Fruit fly (Drosophila melanogaster) whole organism, embryonic: Measurements from ENCODE around the gene Orco.
A peak's percentile ranks its signal among the peaks of the same experiment; 100 is the strongest.

ENCODE experiments used
- ATbp ChIP-seq: fragments of 200-800 bp; sonication (Bioruptor generic); optimal IDR thresholded peaks from 2 replicates; lab custom pipeline; 2017; ENCODE audit warnings: missing biosample characterization, mild to moderate bottlenecking, missing genetic modification characterization, missing genetic modification reagents
- Aef1 ChIP-seq: fragments of 200-800 bp; sonication (Bioruptor generic); IDR thresholded peaks from 3 replicates; pipeline ENCODE4 v1.3.6; 2022; ENCODE audit warnings: missing biosample characterization, missing genetic modification characterization
- B-H1 ChIP-seq: fragments of 200-800 bp; sonication (Bioruptor generic); IDR thresholded peaks from 3 replicates; pipeline ENCODE4 v1.3.6; 2022; ENCODE audit warnings: missing biosample characterization, missing genetic modification characterization
- B-H2 ChIP-seq: fragments of 200-800 bp; sonication (Bioruptor generic); optimal IDR thresholded peaks from 2 replicates; lab custom pipeline; 2018; ENCODE audit warnings: missing biosample characterization, mild to moderate bottlenecking, missing genetic modification characterization
- CG10209 ChIP-seq: fragments of 200-800 bp; sonication (Bioruptor generic); optimal IDR thresholded peaks from 3 replicates; lab custom pipeline; 2017; ENCODE audit warnings: missing biosample characterization, mild to moderate bottlenecking, missing genetic modification characterization, missing genetic modification reagents
- CG10366 ChIP-seq: fragments of 200-800 bp; sonication (Bioruptor generic); IDR thresholded peaks from 2 replicates; pipeline ENCODE4 v1.3.6; 2022; ENCODE audit warnings: missing biosample characterization, missing genetic modification characterization
- CG11504 ChIP-seq: fragments of 200-800 bp; sonication (Bioruptor generic); optimal IDR thresholded peaks from 3 replicates; lab custom pipeline; 2019; ENCODE audit warnings: missing biosample characterization, mild to moderate bottlenecking, missing genetic modification characterization, moderate library complexity
- CG11696 ChIP-seq: fragments of 200-800 bp; sonication (Bioruptor generic); IDR thresholded peaks from 2 replicates; pipeline ENCODE4 v1.3.6; 2022; ENCODE audit warnings: missing biosample characterization, missing genetic modification characterization
- CG12769 ChIP-seq: fragments of 200-800 bp; sonication (Bioruptor generic); optimal IDR thresholded peaks from 2 replicates; lab custom pipeline; 2019; ENCODE audit warnings: missing biosample characterization, mild to moderate bottlenecking, missing genetic modification characterization, moderate library complexity
- CG13123 ChIP-seq: fragments of 200-800 bp; sonication (Bioruptor generic); optimal IDR thresholded peaks from 2 replicates; lab custom pipeline; 2016; ENCODE audit warnings: missing biosample characterization, missing genetic modification characterization
- CG13287 ChIP-seq: fragments of 200-800 bp; sonication (Bioruptor generic); IDR thresholded peaks from 2 replicates; pipeline ENCODE4 v1.3.6; 2022; ENCODE audit warnings: missing biosample characterization, missing genetic modification characterization; ENCODE audit not compliant: partially characterized antibody
- CG13894 ChIP-seq: fragments of 200-800 bp; sonication (Bioruptor generic); optimal IDR thresholded peaks from 3 replicates; lab custom pipeline; 2018; ENCODE audit warnings: missing biosample characterization, mild to moderate bottlenecking, missing genetic modification characterization, moderate library complexity
- CG15073 ChIP-seq: fragments of 200-800 bp; sonication (Bioruptor generic); optimal IDR thresholded peaks from 2 replicates; lab custom pipeline; 2016; ENCODE audit warnings: missing biosample characterization, missing genetic modification characterization
- CG15514 ChIP-seq: fragments of 200-800 bp; sonication (Bioruptor generic); optimal IDR thresholded peaks from 3 replicates; lab custom pipeline; 2017; ENCODE audit warnings: missing biosample characterization, missing genetic modification characterization, mild to moderate bottlenecking, moderate library complexity, missing genetic modification reagents
- CG15696 ChIP-seq: fragments of 200-800 bp; sonication (Bioruptor generic); optimal IDR thresholded peaks from 2 replicates; lab custom pipeline; 2019; ENCODE audit warnings: missing biosample characterization, mild to moderate bottlenecking, missing genetic modification characterization, moderate library complexity
- CG30431 ChIP-seq: fragments of 200-800 bp; sonication (Bioruptor generic); optimal IDR thresholded peaks from 2 replicates; lab custom pipeline; 2017; ENCODE audit warnings: missing biosample characterization, missing genetic modification characterization
- CG31224 ChIP-seq: fragments of 200-800 bp; sonication (Bioruptor generic); IDR thresholded peaks from 2 replicates; pipeline ENCODE4 v1.3.6; 2022; ENCODE audit warnings: missing biosample characterization, missing genetic modification characterization
- CG31365 ChIP-seq: fragments of 200-800 bp; sonication (Bioruptor generic); optimal IDR thresholded peaks from 2 replicates; lab custom pipeline; 2018; ENCODE audit warnings: missing biosample characterization, mild to moderate bottlenecking, missing genetic modification characterization
- CG32767 ChIP-seq: fragments of 200-800 bp; sonication (Bioruptor generic); IDR thresholded peaks from 2 replicates; pipeline ENCODE4 v1.3.6; 2022; ENCODE audit warnings: missing biosample characterization, missing genetic modification characterization
- CG33213 ChIP-seq: fragments of 200-800 bp; sonication (Bioruptor generic); optimal IDR thresholded peaks from 3 replicates; lab custom pipeline; 2016; ENCODE audit warnings: missing biosample characterization, missing genetic modification characterization
- CG34224 ChIP-seq: fragments of 200-800 bp; sonication (Bioruptor generic); IDR thresholded peaks from 3 replicates; pipeline ENCODE4 v1.3.6; 2022; ENCODE audit warnings: missing biosample characterization, missing genetic modification characterization; ENCODE audit not compliant: partially characterized antibody
- CG4424 ChIP-seq: fragments of 200-800 bp; sonication (Bioruptor generic); optimal IDR thresholded peaks from 3 replicates; lab custom pipeline; 2016; ENCODE audit warnings: missing biosample characterization, missing genetic modification characterization
- CG6175 ChIP-seq: fragments of 200-800 bp; sonication (Bioruptor generic); IDR thresholded peaks from 3 replicates; pipeline ENCODE4 v1.3.6; 2022; ENCODE audit warnings: missing biosample characterization, missing genetic modification characterization
- CG7372 ChIP-seq: fragments of 200-800 bp; sonication (Bioruptor generic); IDR thresholded peaks from 2 replicates; pipeline ENCODE4 v1.3.6; 2022; ENCODE audit warnings: missing biosample characterization, missing genetic modification characterization
- Chrac-16 ChIP-seq: fragments of 200-800 bp; sonication (Bioruptor generic); optimal IDR thresholded peaks from 3 replicates; lab custom pipeline; 2016; ENCODE audit warnings: missing biosample characterization, missing genetic modification characterization
- Doc3 ChIP-seq: fragments of 200-800 bp; sonication (Bioruptor generic); IDR thresholded peaks from 3 replicates; pipeline ENCODE4 v1.3.6; 2022; ENCODE audit warnings: missing biosample characterization, missing genetic modification characterization; ENCODE audit not compliant: partially characterized antibody
- Ets65A ChIP-seq: fragments of 200-800 bp; sonication (Bioruptor generic); peaks from one replicate; lab custom pipeline; 2016; ENCODE audit warnings: missing biosample characterization, missing genetic modification characterization
- HmgZ ChIP-seq: fragments of 200-800 bp; sonication (Bioruptor generic); optimal IDR thresholded peaks from 2 replicates; lab custom pipeline; 2018; ENCODE audit warnings: missing biosample characterization, mild to moderate bottlenecking, missing genetic modification characterization
- Myb ChIP-seq: fragments of 200-800 bp; sonication (Bioruptor generic); optimal IDR thresholded peaks from 2 replicates; lab custom pipeline; 2016; ENCODE audit warnings: missing biosample characterization, missing genetic modification characterization
- Scr ChIP-seq: fragments of 200-800 bp; sonication (Bioruptor generic); IDR thresholded peaks from 2 replicates; pipeline ENCODE4 v1.3.6; 2022; ENCODE audit warnings: missing biosample characterization, missing genetic modification characterization; ENCODE audit not compliant: partially characterized antibody
- Side ChIP-seq: fragments of 200-800 bp; sonication (Bioruptor generic); optimal IDR thresholded peaks from 2 replicates; lab custom pipeline; 2016; ENCODE audit warnings: missing biosample characterization, missing genetic modification characterization
- br ChIP-seq: fragments of >200 bp; optimal IDR thresholded peaks from 2 replicates; lab custom pipeline; 2017
- chinmo ChIP-seq: fragments of 200-800 bp; sonication (Bioruptor generic); IDR thresholded peaks from 4 replicates; pipeline ENCODE4 v1.3.6; 2022; ENCODE audit warnings: missing biosample characterization, missing genetic modification characterization; ENCODE audit not compliant: partially characterized antibody
- chn ChIP-seq: fragments of 200-800 bp; sonication (Bioruptor generic); optimal IDR thresholded peaks from 2 replicates; lab custom pipeline; 2016; ENCODE audit warnings: missing biosample characterization, missing genetic modification characterization
- crp ChIP-seq, 2 experiments: fragments of 200-800 bp; sonication (Bioruptor generic); optimal IDR thresholded peaks; 2 replicates in 1 of 2; 3 replicates in 1 of 2; lab custom pipeline; 2017; ENCODE audit warnings: missing biosample characterization in 2 of 2, missing genetic modification characterization in 2 of 2, mild to moderate bottlenecking in 1 of 2, moderate library complexity in 1 of 2
- disco-r ChIP-seq: fragments of 200-800 bp; sonication (Bioruptor generic); optimal IDR thresholded peaks from 2 replicates; lab custom pipeline; 2016; ENCODE audit warnings: missing biosample characterization, missing genetic modification characterization
- fru ChIP-seq: fragments of >200 bp; optimal IDR thresholded peaks from 2 replicates; lab custom pipeline; 2017
- ftz-f1 ChIP-seq: fragments of 200-800 bp; sonication (Bioruptor generic); optimal IDR thresholded peaks from 2 replicates; lab custom pipeline; 2016; ENCODE audit warnings: missing biosample characterization, missing genetic modification characterization
- hkb ChIP-seq, 2 experiments: fragments of 200-800 bp in 1 of 2; fragments of >200 bp in 1 of 2; sonication (Bioruptor generic) in 1 of 2; IDR thresholded peaks in 1 of 2; optimal IDR thresholded peaks in 1 of 2; 2 replicates each; pipeline versions ENCODE4 v1.3.6 to Lab custom; 2017 to 2022; ENCODE audit warnings: missing biosample characterization in 1 of 2, missing genetic modification characterization in 1 of 2
- kni ChIP-seq: fragments of 200-800 bp; sonication (Bioruptor generic); optimal IDR thresholded peaks from 3 replicates; lab custom pipeline; 2017; ENCODE audit warnings: mild to moderate bottlenecking, missing biosample characterization, missing genetic modification reagents, missing genetic modification characterization
- nom ChIP-seq: fragments of 200-800 bp; sonication (Bioruptor generic); optimal IDR thresholded peaks from 2 replicates; lab custom pipeline; 2017; ENCODE audit warnings: missing biosample characterization, missing genetic modification characterization, mild to moderate bottlenecking, moderate library complexity, missing genetic modification reagents
- pfk ChIP-seq: fragments of 200-800 bp; sonication (Bioruptor generic); optimal IDR thresholded peaks from 2 replicates; lab custom pipeline; 2018; ENCODE audit warnings: missing biosample characterization, mild to moderate bottlenecking, missing genetic modification characterization, moderate library complexity
- phol ChIP-seq: fragments of 200-800 bp; sonication (Bioruptor generic); optimal IDR thresholded peaks from 3 replicates; lab custom pipeline; 2018; ENCODE audit warnings: missing biosample characterization, mild to moderate bottlenecking, missing genetic modification characterization, moderate library complexity
- seq ChIP-seq: fragments of 200-800 bp; sonication (Bioruptor generic); IDR thresholded peaks from 2 replicates; pipeline ENCODE4 v1.3.6; 2022; ENCODE audit warnings: missing biosample characterization, missing genetic modification characterization
- sima ChIP-seq: fragments of 200-800 bp; sonication (Bioruptor generic); optimal IDR thresholded peaks from 2 replicates; lab custom pipeline; 2016; ENCODE audit warnings: missing biosample characterization, missing genetic modification characterization
- slp2 ChIP-seq: fragments of 200-800 bp; sonication (Bioruptor generic); optimal IDR thresholded peaks from 2 replicates; lab custom pipeline; 2016; ENCODE audit warnings: missing biosample characterization, missing genetic modification characterization
- sna ChIP-seq: fragments of 200-800 bp; sonication (Bioruptor generic); IDR thresholded peaks from 2 replicates; pipeline ENCODE4 v1.3.6; 2022; ENCODE audit warnings: missing biosample characterization, missing genetic modification characterization; ENCODE audit not compliant: partially characterized antibody
- so ChIP-seq: fragments of 200-800 bp; sonication (Bioruptor generic); IDR thresholded peaks from 3 replicates; pipeline ENCODE4 v1.3.6; 2022; ENCODE audit warnings: missing biosample characterization, missing genetic modification characterization
- tll ChIP-seq, 2 experiments: fragments of 200-800 bp in 1 of 2; fragments of >200 bp in 1 of 2; sonication (Bioruptor generic) in 1 of 2; optimal IDR thresholded peaks; 2 replicates each; lab custom pipeline; 2017 to 2019; ENCODE audit warnings: missing biosample characterization in 2 of 2, missing genetic modification characterization in 2 of 2, mild to moderate bottlenecking in 1 of 2, moderate library complexity in 1 of 2
- twi ChIP-seq: fragments of 200-800 bp; optimal IDR thresholded peaks from 2 replicates; lab custom pipeline; 2019; ENCODE audit warnings: missing biosample characterization, mild to moderate bottlenecking, missing genetic modification characterization, moderate library complexity

Gene Orco

dm6 chr3R:5363412-5363811 is 48.8 kb downstream of the Orco start (continued):
- TF ChIP-seq tll (GFP tag; optimal IDR thresholded peaks at IDR 0.05; lab: Kevin White, UChicago) (no peak), CG4424 (GFP tag; lab: Kevin White, UChicago) (no peak), slp2 (GFP tag; lab: Kevin White, UChicago) (no peak), CG7372 (GFP tag; lab: Robert Waterston, UW) (peak; percentile 52), CG15073 (GFP tag; lab: Kevin White, UChicago) (no peak), Aef1 (GFP tag; lab: Robert Waterston, UW) (no peak), kni (GFP tag; lab: Kevin White, UChicago) (peak; percentile 6), CG13894 (tag; lab: Kevin White, UChicago) (peak; percentile 62), chinmo (GFP tag; lab: Robert Waterston, UW) (peak; percentile 100), so (no peak), chn (GFP tag; lab: Kevin White, UChicago) (no peak), Ets65A (GFP tag; lab: Kevin White, UChicago) (peak; percentile 5), CG32767 (GFP tag; lab: Robert Waterston, UW) (no peak), B-H1 (0 out of 3 replicates have a peak, but pooled peaks have one; percentile 17), CG11696 (GFP tag; lab: Robert Waterston, UW) (no peak), hkb (optimal IDR thresholded peaks at IDR 0.05; lab: Kevin White, UChicago) (no peak), hkb (GFP tag; IDR thresholded peaks at IDR 0.05; lab: Robert Waterston, UW) (0 out of 2 replicates have a peak, but pooled peaks have one; percentile 15), nom (GFP tag; lab: Kevin White, UChicago) (peak; percentile 79), CG34224 (GFP tag; lab: Robert Waterston, UW) (no peak), twi (tag; lab: Kevin White, UChicago) (no peak), Side (no peak), phol (no peak), CG30431 (no peak), Chrac-16 (GFP tag; lab: Kevin White, UChicago) (no peak), CG10366 (no peak), br (lab: Kevin White, UChicago) (no peak), sna (GFP tag; lab: Robert Waterston, UW) (0 out of 2 replicates have a peak, but pooled peaks have one; percentile 13), disco-r (GFP tag; lab: Kevin White, UChicago) (no peak), fru (lab: Kevin White, UChicago) (no peak), crp (GFP tag; optimal IDR thresholded peaks at IDR 0.05; lab: Kevin White, UChicago) (no peak), CG13287 (GFP tag; lab: Robert Waterston, UW) (peak; percentile 37; the same call in 1 of the 2 replicates), CG31224 (GFP tag; lab: Robert Waterston, UW) (no peak), CG33213 (GFP tag; lab: Kevin White, UChicago) (no peak), seq (GFP tag; lab: Robert Waterston, UW) (no peak), CG12769 (tag; lab: Kevin White, UChicago) (peak; percentile 66), ATbp (GFP tag; lab: Kevin White, UChicago) (no peak), CG15514 (GFP tag; lab: Kevin White, UChicago) (no peak), CG6175 (GFP tag; lab: Robert Waterston, UW) (peak; percentile 67), HmgZ (tag; lab: Kevin White, UChicago) (no peak)

dm6 chr3R:5361681-5362319 is 50.4 kb downstream of the Orco start:
- TF ChIP-seq CG15696 (tag; lab: Kevin White, UChicago) = peak; percentile 35
- TF ChIP-seq CG10209 (GFP tag; lab: Kevin White, UChicago) = peak; percentile 82
- TF ChIP-seq B-H2 (GFP tag; lab: Kevin White, UChicago) = no peak
- TF ChIP-seq seq (GFP tag; lab: Robert Waterston, UW) = peak; percentile 73
- no peak for TF ChIP-seq Doc3 (GFP tag; lab: Robert Waterston, UW)
- TF ChIP-seq CG11504 (tag; lab: Kevin White, UChicago) = peak; percentile 86
- TF ChIP-seq pfk (GFP tag; lab: Kevin White, UChicago) = no peak
- TF ChIP-seq Scr = 0 out of 2 replicates have a peak, but pooled peaks have one; percentile 19
- TF ChIP-seq Myb (GFP tag; lab: Kevin White, UChicago) = peak; percentile 63
- TF ChIP-seq ftz-f1 (GFP tag; lab: Kevin White, UChicago) = peak; percentile 9
- peak; percentile 34 for TF ChIP-seq CG13123 (GFP tag; lab: Kevin White, UChicago)
- TF ChIP-seq CG31365 (tag; lab: Kevin White, UChicago) = peak; percentile 61
- TF ChIP-seq sima (GFP tag; lab: Kevin White, UChicago) = peak; percentile 30
